Fruit fly (Drosophila melanogaster) whole organism, wandering third instar larva: ENCODE data around the gene PIG-B.
A peak's percentile ranks its signal among the peaks of the same experiment; 100 is the strongest.

Experiments used
- CG9705 ChIP-seq: fragments of 200-800 bp; sonication (Bioruptor generic); optimal IDR thresholded peaks from 2 replicates; lab custom pipeline; 2018; ENCODE audit warnings: missing biosample characterization, mild to moderate bottlenecking, missing genetic modification characterization
- CrebA ChIP-seq: fragments of 200-800 bp; sonication (Bioruptor generic); optimal IDR thresholded peaks from 2 replicates; lab custom pipeline; 2016; ENCODE audit warnings: missing biosample characterization, mild to moderate bottlenecking, missing genetic modification characterization, borderline replicate concordance
- Dfd ChIP-seq: fragments of >200 bp; optimal IDR thresholded peaks from 2 replicates; lab custom pipeline; 2017; ENCODE audit warnings: missing biosample characterization, missing genetic modification characterization
- Dif ChIP-seq: fragments of 200-275, 200-300 bp; sonication (Bioruptor generic); optimal IDR thresholded peaks from 2 replicates; lab custom pipeline; 2018; ENCODE audit warnings: missing biosample characterization, missing genetic modification characterization; ENCODE audit not compliant: partially characterized antibody
- GATAd ChIP-seq: sonication (Bioruptor generic); optimal IDR thresholded peaks from 2 replicates; lab custom pipeline; 2016; ENCODE audit warnings: missing biosample characterization, missing genetic modification characterization
- HLH106 ChIP-seq: fragments of 200-800 bp; optimal IDR thresholded peaks from 3 replicates; lab custom pipeline; 2019; ENCODE audit warnings: missing biosample characterization, mild to moderate bottlenecking, missing genetic modification characterization, moderate library complexity
- Hr83 ChIP-seq: fragments of 200-300 bp; sonication (Bioruptor generic); optimal IDR thresholded peaks from 2 replicates; lab custom pipeline; 2016; ENCODE audit warnings: missing biosample characterization, mild to moderate bottlenecking, missing genetic modification characterization, moderate library complexity; ENCODE audit not compliant: poor library complexity, severe bottlenecking
- Jra ChIP-seq: sonication (Bioruptor generic); optimal IDR thresholded peaks from 2 replicates; lab custom pipeline; 2016; ENCODE audit warnings: missing biosample characterization, missing genetic modification characterization
- Mio ChIP-seq: sonication (Bioruptor generic); optimal IDR thresholded peaks from 2 replicates; lab custom pipeline; 2016; ENCODE audit warnings: missing biosample characterization, missing genetic modification characterization
- Myc ChIP-seq: fragments of >200 bp; optimal IDR thresholded peaks from 2 replicates; lab custom pipeline; 2017
- N ChIP-seq: fragments of >200 bp; optimal IDR thresholded peaks from 2 replicates; lab custom pipeline; 2018; ENCODE audit warnings: missing biosample characterization, missing external identifiers, missing genetic modification characterization
- OdsH ChIP-seq: fragments of 200-800 bp; sonication (Bioruptor generic); optimal IDR thresholded peaks from 2 replicates; lab custom pipeline; 2016; ENCODE audit warnings: missing biosample characterization, mild to moderate bottlenecking, missing genetic modification characterization
- Sp1 ChIP-seq: fragments of 200-800 bp; sonication (Bioruptor generic); optimal IDR thresholded peaks from 3 replicates; lab custom pipeline; 2019; ENCODE audit warnings: missing biosample characterization, mild to moderate bottlenecking, missing genetic modification characterization, moderate library complexity
- Vsx2 ChIP-seq: fragments of 200-300, 225-300 bp; sonication (Bioruptor generic); optimal IDR thresholded peaks from 2 replicates; lab custom pipeline; 2018; ENCODE audit warnings: missing biosample characterization, missing genetic modification characterization; ENCODE audit not compliant: partially characterized antibody
- br ChIP-seq: fragments of 200-800 bp; sonication (Bioruptor generic); optimal IDR thresholded peaks from 2 replicates; lab custom pipeline; 2016; ENCODE audit warnings: missing biosample characterization, missing genetic modification characterization
- dl ChIP-seq, 2 experiments: fragments of 175-275, 200-275 bp in 1 of 2; fragments of 200-275 bp in 1 of 2; sonication (Bioruptor generic); optimal IDR thresholded peaks; lab custom pipeline; 2018; ENCODE audit warnings: mild to moderate bottlenecking in 2 of 2, missing biosample characterization in 2 of 2, missing genetic modification characterization in 2 of 2, moderate library complexity in 2 of 2; ENCODE audit not compliant: partially characterized antibody in 2 of 2, insufficient read depth in 1 of 2
- dmrt93B ChIP-seq: fragments of 200-800 bp; sonication (Bioruptor generic); optimal IDR thresholded peaks from 2 replicates; lab custom pipeline; 2018; ENCODE audit warnings: missing biosample characterization, mild to moderate bottlenecking, missing genetic modification characterization
- dsf ChIP-seq: sonication (Bioruptor generic); optimal IDR thresholded peaks from 2 replicates; lab custom pipeline; 2016; ENCODE audit warnings: missing biosample characterization, missing genetic modification characterization, borderline replicate concordance
- ey ChIP-seq: fragments of 200-800 bp; sonication (Bioruptor generic); optimal IDR thresholded peaks from 2 replicates; lab custom pipeline; 2016; ENCODE audit warnings: missing biosample characterization, missing genetic modification characterization
- foxo ChIP-seq, 2 experiments: fragments of 200-800 bp; sonication (Bioruptor generic); optimal IDR thresholded peaks; 2 replicates in 1 of 2; 3 replicates in 1 of 2; lab custom pipeline; 2016 to 2017; ENCODE audit warnings: missing biosample characterization in 2 of 2, missing genetic modification characterization in 2 of 2
- fru ChIP-seq: fragments of 200-800 bp; sonication (Bioruptor generic); optimal IDR thresholded peaks from 3 replicates; lab custom pipeline; 2016; ENCODE audit warnings: missing biosample characterization, mild to moderate bottlenecking, missing genetic modification characterization
- h ChIP-seq: fragments of 200-800 bp; sonication (Bioruptor generic); optimal IDR thresholded peaks from 3 replicates; lab custom pipeline; 2016; ENCODE audit warnings: missing biosample characterization, mild to moderate bottlenecking, missing genetic modification characterization
- jim ChIP-seq: fragments of 175-275, 200-325 bp; sonication (Bioruptor generic); optimal IDR thresholded peaks from 2 replicates; lab custom pipeline; 2016; ENCODE audit warnings: missing biosample characterization, mild to moderate bottlenecking, missing genetic modification characterization
- lola ChIP-seq: fragments of >200 bp; optimal IDR thresholded peaks from 2 replicates; lab custom pipeline; 2017; ENCODE audit warnings: missing biosample characterization, missing genetic modification characterization
- psq ChIP-seq: fragments of 200-800 bp; sonication (Bioruptor generic); optimal IDR thresholded peaks from 3 replicates; lab custom pipeline; 2017; ENCODE audit warnings: missing biosample characterization, mild to moderate bottlenecking, missing genetic modification characterization, moderate library complexity
- rgr ChIP-seq: fragments of 200-800 bp; sonication (Bioruptor generic); optimal IDR thresholded peaks from 3 replicates; lab custom pipeline; 2016; ENCODE audit warnings: missing biosample characterization, mild to moderate bottlenecking, missing genetic modification characterization
- sage ChIP-seq: fragments of 200-800 bp; sonication (Bioruptor generic); optimal IDR thresholded peaks from 2 replicates; lab custom pipeline; 2016; ENCODE audit warnings: missing biosample characterization, mild to moderate bottlenecking, missing genetic modification characterization
- tai ChIP-seq: sonication (Bioruptor generic); optimal IDR thresholded peaks from 2 replicates; lab custom pipeline; 2016; ENCODE audit warnings: missing biosample characterization, missing genetic modification characterization
- usp ChIP-seq: fragments of >200 bp; optimal IDR thresholded peaks from 2 replicates; lab custom pipeline; 2017; ENCODE audit warnings: missing biosample characterization, missing genetic modification characterization
- woc ChIP-seq: sonication (Bioruptor generic); optimal IDR thresholded peaks from 2 replicates; lab custom pipeline; 2016; ENCODE audit warnings: missing biosample characterization, mild to moderate bottlenecking, missing genetic modification characterization

Gene PIG-B

dm6 chr3L:3842981-3843701 is 32.1 kb downstream of the PIG-B start:
- TF ChIP-seq GATAd (GFP tag; lab: Kevin White, UChicago) (no peak), Mio (GFP tag; lab: Kevin White, UChicago) (no peak), CG9705 (GFP tag; lab: Kevin White, UChicago) (no peak), sage (GFP tag; lab: Kevin White, UChicago) (no peak), HLH106 (tag; lab: Kevin White, UChicago) (no peak), OdsH (GFP tag; lab: Kevin White, UChicago) (no peak), lola (no peak), Myc (lab: Kevin White, UChicago) (no peak), usp (GFP tag; lab: Kevin White, UChicago) (no peak), rgr (GFP tag; lab: Kevin White, UChicago) (no peak), dsf (GFP tag; lab: Kevin White, UChicago) (no peak), Dfd (GFP tag; lab: Kevin White, UChicago) (no peak)

DNA sequence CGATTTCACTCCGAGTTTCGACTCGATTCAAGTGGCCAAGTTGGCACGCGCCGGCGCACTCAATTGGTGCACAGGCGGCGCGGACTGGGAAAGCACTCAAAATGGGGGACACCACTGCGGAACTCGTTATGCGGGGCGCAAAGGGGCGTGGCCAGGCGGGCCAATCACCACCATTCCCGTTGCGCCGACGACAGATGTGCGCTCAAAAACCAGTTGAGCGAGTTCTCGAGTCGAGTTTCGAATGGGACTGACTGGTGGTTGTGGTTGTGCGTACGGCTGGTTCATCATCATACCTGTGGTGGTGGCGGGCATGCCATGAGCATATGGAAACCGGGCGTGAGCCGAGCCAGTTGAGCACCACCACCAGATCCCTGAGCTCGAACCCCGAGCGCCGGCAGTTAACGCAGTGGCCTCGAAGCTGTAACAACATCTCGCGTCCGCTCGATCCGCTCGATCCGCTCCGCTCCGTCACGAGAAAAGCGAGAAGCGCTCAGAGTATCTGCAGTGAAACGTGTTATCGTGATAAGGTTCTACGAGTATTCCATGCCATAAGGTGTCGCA is 34.8 kb downstream of the PIG-B start, which contains the start of gene Awh:
Gene Awh (plus strand): TSS at position 392 of the 561 bp plus-strand sequence.
- TF ChIP-seq foxo (GFP tag; optimal IDR thresholded peaks at IDR 0.05; lab: Kevin White, UChicago) = no peak
- peak; percentile 14 for TF ChIP-seq fru (GFP tag; lab: Kevin White, UChicago)
- TF ChIP-seq dl (GFP tag; optimal IDR thresholded peaks at IDR 0.05; lab: Kevin White, UChicago; ENCODE audit: insufficient read depth in 1 of 2, partially characterized antibody in 2 of 2) = peak in 1 of 2 experiments; percentile 54
- TF ChIP-seq dsf (GFP tag; lab: Kevin White, UChicago) = no peak
- no peak for TF ChIP-seq dmrt93B
- TF ChIP-seq tai (GFP tag; lab: Kevin White, UChicago) = no peak
- TF ChIP-seq Mio (GFP tag; lab: Kevin White, UChicago) = no peak
- TF ChIP-seq psq = no peak
- TF ChIP-seq CrebA (GFP tag; lab: Kevin White, UChicago) = peak; percentile 67
- TF ChIP-seq lola = no peak
- TF ChIP-seq Jra (GFP tag; lab: Kevin White, UChicago) = peak; percentile 27
- TF ChIP-seq Myc (lab: Kevin White, UChicago) = no peak
- TF ChIP-seq jim = no peak
- no peak for TF ChIP-seq ey
- TF ChIP-seq GATAd (GFP tag; lab: Kevin White, UChicago) = no peak
- TF ChIP-seq Vsx2 (GFP tag; lab: Kevin White, UChicago) = peak; percentile 96
- peak; percentile 67 for TF ChIP-seq h (GFP tag; lab: Kevin White, UChicago)
- TF ChIP-seq woc (GFP tag; lab: Kevin White, UChicago) = no peak
- peak; percentile 93 for TF ChIP-seq Dif
- no peak for TF ChIP-seq N (GFP tag; lab: Kevin White, UChicago)

DNA sequence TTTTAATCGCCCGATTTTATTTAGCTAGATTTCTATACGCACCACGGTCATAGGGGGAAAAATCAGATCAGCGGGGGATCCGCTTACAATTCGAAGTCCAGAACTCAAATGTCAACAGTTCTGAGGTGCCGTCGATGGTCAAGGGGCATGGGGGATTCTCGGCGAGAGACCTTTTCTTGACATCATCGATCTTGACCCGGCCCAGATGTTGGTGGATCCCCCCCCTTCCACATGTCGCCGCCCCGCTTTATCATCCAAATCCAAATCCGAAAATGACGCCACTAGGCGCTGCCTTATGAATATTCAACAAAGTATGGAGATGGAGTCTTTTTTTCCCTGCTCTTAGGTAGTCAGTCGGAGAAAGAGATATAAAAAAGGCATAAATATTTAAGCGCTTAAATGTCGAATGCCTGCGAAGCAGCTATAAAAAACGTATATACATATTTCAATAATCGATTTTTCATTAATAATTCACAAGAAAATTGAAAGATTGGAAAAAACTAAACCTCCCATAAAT is 36.8 kb downstream of the PIG-B start:
- TF ChIP-seq sage (GFP tag; lab: Kevin White, UChicago) (no peak), lola (no peak)

- TF ChIP-seq N (GFP tag; lab: Kevin White, UChicago) = no peak
- no peak for TF ChIP-seq rgr (GFP tag; lab: Kevin White, UChicago)
- TF ChIP-seq Sp1 (GFP tag; lab: Kevin White, UChicago) = no peak
- no peak for TF ChIP-seq woc (GFP tag; lab: Kevin White, UChicago)
- TF ChIP-seq Dif = no peak
- no peak for TF ChIP-seq GATAd (GFP tag; lab: Kevin White, UChicago)
- no peak for TF ChIP-seq sage (GFP tag; lab: Kevin White, UChicago)
- TF ChIP-seq br (GFP tag; lab: Kevin White, UChicago) = no peak
- no peak for TF ChIP-seq ey
- TF ChIP-seq Mio (GFP tag; lab: Kevin White, UChicago) = no peak
- no peak for TF ChIP-seq Hr83 (GFP tag; lab: Kevin White, UChicago)
- no peak for TF ChIP-seq tai (GFP tag; lab: Kevin White, UChicago)
- no peak for TF ChIP-seq Dfd (GFP tag; lab: Kevin White, UChicago)
- TF ChIP-seq, all 38 proteins: peak for 0
Observed at dm6 chr3L:3848687-3849270, 37.7 kb downstream of the PIG-B start.
